Worm (Caenorhabditis elegans): ENCODE results near the gene ador-1.

- no peak for TF ChIP-seq klf-2 (GFP tag; conservative IDR thresholded peaks at IDR 0.05)
- TF ChIP-seq ztf-23 (GFP tag; IDR thresholded peaks at IDR 0.05) = no peak
- TF ChIP-seq tab-1 (GFP tag; IDR thresholded peaks at IDR 0.05) = no peak
- TF ChIP-seq T22C8.4 (GFP tag; IDR thresholded peaks at IDR 0.05) = no peak
- TF ChIP-seq cog-1 (tag; optimal IDR thresholded peaks at IDR 0.05) = no peak
- TF ChIP-seq med-1 (GFP tag; optimal IDR thresholded peaks at IDR 0.05; ENCODE audit: insufficient read depth) = no peak
- TF ChIP-seq ref-1 (GFP tag; conservative IDR thresholded peaks at IDR 0.05) = no peak
- no peak for TF ChIP-seq flt-1 (GFP tag; IDR thresholded peaks at IDR 0.05)
Observed at ce11 chrII:12549613-12550012, 46.9 kb upstream of the ador-1 start.
